Fruit fly (Drosophila melanogaster): ENCODE measurements around the gene CG12592.
"Not testable (repeated sequence)": the region's sequence is repeated elsewhere in the genome, so short reads cannot be mapped to it uniquely, and the experiment has no call there.

The CG12592 gene

dm6 chr3R:10338042-10338441 is at the start of gene CG12592:
CG12592 (plus strand) TSS chr3R:10338342.
- TF ChIP-seq CG17801 (GFP tag; optimal IDR thresholded peaks at IDR 0.05; ENCODE audit: partially characterized antibody) = not testable (repeated sequence)

dm6 chr3R:10311076-10311744 is 26.9 kb upstream of the CG12592 start, which contains the start of gene CG6293:
CG6293 (minus strand) TSS chr3R:10311613.
- TF ChIP-seq CG17801 (GFP tag; optimal IDR thresholded peaks at IDR 0.05; ENCODE audit: partially characterized antibody) = peak; percentile 72

- TF ChIP-seq CG17801 (GFP tag; optimal IDR thresholded peaks at IDR 0.05; ENCODE audit: partially characterized antibody) = peak; percentile 30
Measured at dm6 chr3R:10311745-10312088, 26.4 kb upstream of the CG12592 start.

dm6 chr3R:10330734-10331642 is 7.2 kb upstream of the CG12592 start, which contains the start of the genes Bruce and CG12818:
Bruce (minus strand) TSS chr3R:10331353.
CG12818 (plus strand) TSS chr3R:10331581.
- TF ChIP-seq CG17801 (GFP tag; optimal IDR thresholded peaks at IDR 0.05; ENCODE audit: partially characterized antibody) = peak; percentile 35

dm6 chr3R:10332823-10333263 is 5.3 kb upstream of the CG12592 start, which contains the start of gene sle:
sle (plus strand) TSS chr3R:10333115.
- peak; percentile 57 for TF ChIP-seq CG17801 (GFP tag; optimal IDR thresholded peaks at IDR 0.05; ENCODE audit: partially characterized antibody)

dm6 chr3R:10340649-10341048 is 2.5 kb downstream of the CG12592 start, which contains the start of gene CG18545:
CG18545 (plus strand) TSS chr3R:10340949.
- not testable (repeated sequence) for TF ChIP-seq CG17801 (GFP tag; optimal IDR thresholded peaks at IDR 0.05; ENCODE audit: partially characterized antibody)

DNA sequence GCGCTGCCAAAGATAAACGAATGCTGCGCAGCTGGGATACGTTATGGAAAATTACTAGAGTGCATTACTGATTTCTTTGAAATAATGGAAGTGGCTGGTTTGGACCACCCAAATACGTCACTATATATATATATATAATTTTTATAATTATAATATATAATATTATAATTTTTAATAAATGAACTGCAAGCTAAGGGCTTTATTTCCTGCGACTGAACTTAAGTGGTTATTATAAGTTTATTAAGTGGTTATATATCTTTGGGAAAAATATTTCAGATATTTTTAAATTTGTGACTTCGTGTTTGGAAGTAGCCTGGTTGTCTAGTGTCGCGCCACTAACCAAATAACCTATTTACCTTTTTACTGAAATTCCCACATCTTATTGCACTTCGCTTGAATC is 10.3 kb downstream of the CG12592 start, which contains the start of gene CG31406:
Gene CG31406 (plus strand): TSS at position 301 of the 400 bp plus-strand sequence.
- not testable (repeated sequence) for TF ChIP-seq CG17801 (GFP tag; optimal IDR thresholded peaks at IDR 0.05; ENCODE audit: partially characterized antibody)

- no peak for TF ChIP-seq CG17801 (GFP tag; optimal IDR thresholded peaks at IDR 0.05; ENCODE audit: partially characterized antibody)
Measured at dm6 chr3R:10349987-10350386, 11.8 kb downstream of the CG12592 start, which contains the start of gene jumu. jumu (plus strand) TSS chr3R:10350182.

- peak; percentile 85 for TF ChIP-seq CG17801 (GFP tag; optimal IDR thresholded peaks at IDR 0.05; ENCODE audit: partially characterized antibody)
Measured at dm6 chr3R:10350741-10351629, 12.8 kb downstream of the CG12592 start.

dm6 chr3R:10351960-10352458 is 13.9 kb downstream of the CG12592 start:
- peak; percentile 96 for TF ChIP-seq CG17801 (GFP tag; optimal IDR thresholded peaks at IDR 0.05; ENCODE audit: partially characterized antibody)

dm6 chr3R:10352844-10353243 is 14.7 kb downstream of the CG12592 start:
- no peak for TF ChIP-seq CG17801 (GFP tag; optimal IDR thresholded peaks at IDR 0.05; ENCODE audit: partially characterized antibody)

dm6 chr3R:10353932-10354703 is 16.0 kb downstream of the CG12592 start:
- no peak for TF ChIP-seq CG17801 (GFP tag; optimal IDR thresholded peaks at IDR 0.05; ENCODE audit: partially characterized antibody)

DNA sequence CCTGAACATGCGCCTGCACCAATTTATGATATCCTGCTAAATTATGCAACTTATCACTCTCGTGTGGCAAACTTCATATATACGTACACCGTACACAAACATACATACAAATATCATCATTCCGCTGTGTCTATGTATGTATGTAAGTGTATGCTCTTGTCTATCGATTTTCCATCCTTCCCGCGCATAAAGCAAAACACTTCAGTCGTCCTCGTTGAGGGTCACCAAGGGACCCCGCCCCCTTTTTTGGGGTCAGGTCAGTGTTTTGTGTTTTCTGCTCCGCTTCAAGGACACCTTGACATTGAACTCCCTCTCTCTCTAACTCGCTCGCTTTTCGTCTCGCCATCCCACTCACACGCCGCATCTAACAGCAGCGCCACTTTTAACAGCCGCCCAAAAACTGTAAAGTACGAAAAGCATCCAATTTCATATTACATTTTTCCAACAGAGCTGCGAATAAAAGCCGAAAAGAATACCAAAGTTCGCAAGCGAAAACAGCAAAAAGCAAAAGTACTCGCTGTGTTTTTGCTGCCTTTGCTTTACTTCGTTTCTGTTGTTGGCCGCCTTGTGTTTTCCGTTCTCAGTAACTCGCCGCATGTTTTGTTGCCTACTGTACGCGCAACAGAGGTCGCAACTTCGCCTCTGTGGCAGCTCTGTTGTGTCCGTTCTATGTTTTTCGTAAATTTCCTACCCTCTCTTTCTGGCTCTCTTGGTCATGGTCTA is 17.9 kb downstream of the CG12592 start:
- no peak for TF ChIP-seq CG17801 (GFP tag; optimal IDR thresholded peaks at IDR 0.05; ENCODE audit: partially characterized antibody)
